Worm (Caenorhabditis elegans): ENCODE results near the gene F40F8.3.
A peak's percentile ranks its signal among the peaks of the same experiment; 100 is the strongest.

F40F8.3 gene

DNA sequence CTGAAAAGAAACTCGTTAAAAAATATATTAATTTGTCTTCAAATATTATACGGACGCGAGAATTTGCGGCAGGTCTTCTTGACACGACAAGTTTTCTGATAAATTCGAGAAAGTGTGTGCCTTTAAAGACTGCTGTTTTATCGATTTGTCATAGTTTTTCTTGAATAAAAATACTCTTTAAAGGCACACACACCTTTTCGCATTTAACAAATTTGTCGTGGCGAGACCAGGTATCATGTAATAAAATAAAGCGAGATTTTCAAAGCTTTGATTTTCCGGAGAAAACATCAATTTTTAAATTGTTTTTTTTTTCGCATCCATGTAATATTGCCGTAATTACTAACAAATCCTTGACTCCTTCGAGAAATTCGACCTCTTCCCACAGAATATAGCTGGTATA is 27.9 kb upstream of the F40F8.3 start:
- no peak for TF ChIP-seq ztf-11 (tag; optimal IDR thresholded peaks at IDR 0.05)
- no peak for TF ChIP-seq unc-62 (GFP tag; optimal IDR thresholded peaks at IDR 0.05)

DNA sequence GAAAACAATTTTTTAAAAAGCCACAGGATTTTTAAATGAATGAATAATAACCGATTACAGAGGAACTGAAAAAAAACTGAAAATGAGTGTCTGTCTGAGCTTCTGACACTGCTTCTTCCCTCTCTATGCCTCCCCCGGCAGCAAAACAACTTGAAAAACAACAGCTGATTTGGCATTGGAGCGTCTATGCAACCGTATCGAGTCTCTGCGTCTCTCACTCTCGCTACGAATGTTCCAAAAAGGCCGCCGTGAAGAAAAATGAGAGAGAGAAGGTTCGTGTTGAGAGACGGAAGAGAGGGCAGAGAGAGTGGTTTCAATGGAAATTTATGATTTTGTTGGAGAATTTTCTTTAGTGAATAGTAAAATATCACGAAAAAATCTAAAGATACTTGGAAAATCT is 26.0 kb upstream of the F40F8.3 start:
- TF ChIP-seq elt-1 (tag; optimal IDR thresholded peaks at IDR 0.05; ENCODE audit: borderline replicate concordance, insufficient read depth) (no peak), hlh-1 (tag; optimal IDR thresholded peaks at IDR 0.05) (peak; percentile 90), lin-13 (tag; optimal IDR thresholded peaks at IDR 0.05) (no peak), ces-1 (GFP tag; optimal IDR thresholded peaks at IDR 0.05) (peak; percentile 12), bed-3 (GFP tag; optimal IDR thresholded peaks at IDR 0.05) (no peak), ham-2 (GFP tag; optimal IDR thresholded peaks at IDR 0.05) (no peak), lsy-2 (tag; optimal IDR thresholded peaks at IDR 0.05) (peak; percentile 40), lin-32 (GFP tag; optimal IDR thresholded peaks at IDR 0.05) (no peak), mls-2 (tag; optimal IDR thresholded peaks at IDR 0.05) (no peak), M03D4.4 (tag; optimal IDR thresholded peaks at IDR 0.05) (no peak), nhr-237 (tag; optimal IDR thresholded peaks at IDR 0.05) (peak; percentile 26), unc-120 (tag; optimal IDR thresholded peaks at IDR 0.05; ENCODE audit: poor library complexity, severe bottlenecking) (peak; percentile 67), sptf-1 (tag; optimal IDR thresholded peaks at IDR 0.05) (no peak), ceh-43 (GFP tag; optimal IDR thresholded peaks at IDR 0.05) (no peak), sem-2 (GFP tag; optimal IDR thresholded peaks at IDR 0.05) (no peak), ceh-39 (tag; optimal IDR thresholded peaks at IDR 0.05) (no peak), flh-1 (GFP tag; optimal IDR thresholded peaks at IDR 0.05) (no peak), drap-1 (GFP tag; optimal IDR thresholded peaks at IDR 0.05) (no peak), elt-3 (tag; optimal IDR thresholded peaks at IDR 0.05) (no peak), blmp-1 (tag; optimal IDR thresholded peaks at IDR 0.05) (no peak), ceh-83 (GFP tag; optimal IDR thresholded peaks at IDR 0.05) (no peak), nhr-76 (tag; optimal IDR thresholded peaks at IDR 0.05) (no peak), nhr-12 (tag; optimal IDR thresholded peaks at IDR 0.05) (no peak), tbx-8 (GFP tag; optimal IDR thresholded peaks at IDR 0.05) (no peak), ztf-11 (tag; optimal IDR thresholded peaks at IDR 0.05) (no peak), mab-5 (tag; optimal IDR thresholded peaks at IDR 0.05) (no peak), zip-8 (tag; optimal IDR thresholded peaks at IDR 0.05) (no peak), cnd-1 (tag; optimal IDR thresholded peaks at IDR 0.05) (no peak), nhr-2 (tag; optimal IDR thresholded peaks at IDR 0.05) (no peak), mep-1 (tag; optimal IDR thresholded peaks at IDR 0.05) (peak; percentile 71), pha-4 (tag; optimal IDR thresholded peaks at IDR 0.05) (peak; percentile 25), unc-39 (tag; optimal IDR thresholded peaks at IDR 0.05) (no peak), unc-62 (GFP tag; optimal IDR thresholded peaks at IDR 0.05) (no peak), nhr-28 (tag; optimal IDR thresholded peaks at IDR 0.05) (no peak), snpc-4 (tag; optimal IDR thresholded peaks at IDR 0.05) (no peak)

DNA sequence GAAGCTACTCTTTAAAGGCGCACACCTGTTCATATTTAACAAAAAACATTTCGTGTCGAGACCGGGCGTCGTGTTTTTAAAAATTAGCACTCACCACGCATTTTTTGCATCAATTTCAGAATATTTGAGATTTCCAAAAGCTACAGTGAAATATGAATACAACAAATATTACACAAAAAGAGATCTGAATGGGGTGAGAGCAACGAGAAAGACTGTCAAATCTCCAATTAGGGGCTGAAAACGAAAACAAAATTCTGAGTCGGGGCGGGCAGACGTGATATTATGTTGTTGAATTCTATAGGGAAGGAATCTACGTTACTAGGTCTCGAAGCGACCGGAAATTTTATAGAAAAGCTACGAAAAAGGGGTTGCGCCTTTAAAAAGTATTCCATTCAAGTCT is 25.4 kb upstream of the F40F8.3 start, which contains the start of gene C09H10.5:
Gene C09H10.5, minus strand, starts transcription at position 101 of the 400 bp plus-strand sequence.
- no peak for TF ChIP-seq M03D4.4 (tag; optimal IDR thresholded peaks at IDR 0.05)
- no peak for TF ChIP-seq unc-62 (GFP tag; optimal IDR thresholded peaks at IDR 0.05)
- no peak for TF ChIP-seq cnd-1 (tag; optimal IDR thresholded peaks at IDR 0.05)
- TF ChIP-seq nhr-12 (tag; optimal IDR thresholded peaks at IDR 0.05), result no peak
- TF ChIP-seq drap-1 (GFP tag; optimal IDR thresholded peaks at IDR 0.05), result no peak
- TF ChIP-seq blmp-1 (tag; optimal IDR thresholded peaks at IDR 0.05), result no peak
- TF ChIP-seq tbx-8 (GFP tag; optimal IDR thresholded peaks at IDR 0.05), result no peak
- TF ChIP-seq pha-4 (tag; optimal IDR thresholded peaks at IDR 0.05), result no peak

DNA sequence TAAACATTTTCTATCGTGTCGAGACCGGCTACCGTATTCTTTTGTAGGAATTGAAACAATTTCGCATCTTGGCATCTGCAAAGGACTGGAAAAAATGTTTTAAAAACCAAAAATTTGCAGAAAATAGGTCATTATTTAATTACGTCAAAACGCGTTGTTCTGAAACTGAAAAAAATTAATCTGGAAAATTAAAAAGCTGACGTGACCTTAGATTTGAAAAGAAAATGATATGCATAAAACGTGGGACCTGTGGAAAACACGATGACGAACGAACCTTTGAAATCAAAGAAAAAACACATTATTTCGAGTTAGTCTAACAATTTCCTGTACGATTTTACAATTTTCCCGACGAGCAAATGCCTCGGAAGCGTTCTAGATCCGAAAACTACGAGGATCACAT is 24.9 kb upstream of the F40F8.3 start, which contains the start of gene C09H10.9:
Gene C09H10.9, plus strand, starts transcription at position 301 of the 400 bp plus-strand sequence.
- TF ChIP-seq cnd-1 (tag; optimal IDR thresholded peaks at IDR 0.05), result no peak
- TF ChIP-seq nhr-2 (tag; optimal IDR thresholded peaks at IDR 0.05), result no peak
- no peak for TF ChIP-seq snpc-4 (tag; optimal IDR thresholded peaks at IDR 0.05)

Data from whole organism, mixed stage, embryonic.